Comparison of ENCODE assay signal across 5 worm cellular contexts in genomic region chrIII:13465918-13466592, ce11.
A peak's percentile ranks its signal among the peaks of the same experiment; 100 is the strongest.
TF ChIP-seq lines count a peak whose summit lies in the region.

Gene cdk-5, minus strand, starts transcription at chrIII:13466342.

TF ChIP-seq in whole organism, L1 larva, 84 proteins besides CTCF, POLR2A, EP300 and RAD21 (continued from another document and continues in another):
- TF ChIP-seq lin-35 (GFP tag; optimal IDR thresholded peaks at IDR 0.05; lab: Kevin White, UChicago) (peak; percentile 92 to 93), aly-2 (tag; optimal IDR thresholded peaks at IDR 0.05; lab: Kevin White, UChicago) (peak; percentile 96), xbp-1 (tag; optimal IDR thresholded peaks at IDR 0.05; lab: Kevin White, UChicago) (peak; percentile 93), hpl-2 (GFP tag; optimal IDR thresholded peaks at IDR 0.05; lab: Kevin White, UChicago) (peak; percentile 83), nhr-28 (tag; optimal IDR thresholded peaks at IDR 0.05; lab: Kevin White, UChicago) (no peak), blmp-1 (tag; optimal IDR thresholded peaks at IDR 0.05; lab: Kevin White, UChicago) (peak; percentile 91), lir-3 (tag; optimal IDR thresholded peaks at IDR 0.05; lab: Kevin White, UChicago; ENCODE audit: poor library complexity) (peak; percentile 87), nhr-77 (tag; optimal IDR thresholded peaks at IDR 0.05; lab: Kevin White, UChicago) (peak; percentile 81), zip-4 (GFP tag; optimal IDR thresholded peaks at IDR 0.05; lab: Kevin White, UChicago) (peak; percentile 86), ztf-11 (tag; optimal IDR thresholded peaks at IDR 0.05; lab: Kevin White, UChicago) (peak in 1 of 2 experiments; percentile 78), sptf-1 (tag; optimal IDR thresholded peaks at IDR 0.05; lab: Kevin White, UChicago) (no peak), dpl-1 (GFP tag; optimal IDR thresholded peaks at IDR 0.05; lab: Kevin White, UChicago) (peak; percentile 85 to 91 (median 90)), rnt-1 (tag; optimal IDR thresholded peaks at IDR 0.05; lab: Kevin White, UChicago) (peak; percentile 94), lin-14 (GFP tag; optimal IDR thresholded peaks at IDR 0.05; lab: Kevin White, UChicago) (peak; percentile 90), fkh-8 (tag; optimal IDR thresholded peaks at IDR 0.05; lab: Kevin White, UChicago) (peak; percentile 83), nhr-19 (GFP tag; conservative IDR thresholded peaks at IDR 0.05; lab: Robert Waterston, UW) (peak; percentile 95), vab-15 (tag; optimal IDR thresholded peaks at IDR 0.05; lab: Kevin White, UChicago) (no peak), nhr-12 (tag; optimal IDR thresholded peaks at IDR 0.05; lab: Kevin White, UChicago) (peak; percentile 33), C34B4.2 (tag; optimal IDR thresholded peaks at IDR 0.05; lab: Kevin White, UChicago) (no peak), ama-1 (optimal IDR thresholded peaks at IDR 0.05; lab: Kevin White, UChicago) (peak; percentile 93), nhr-84 (tag; optimal IDR thresholded peaks at IDR 0.05; lab: Kevin White, UChicago) (no peak), fkh-4 (tag; optimal IDR thresholded peaks at IDR 0.05; lab: Kevin White, UChicago; ENCODE audit: borderline replicate concordance) (peak; percentile 70), tbx-2 (tag; optimal IDR thresholded peaks at IDR 0.05; lab: Kevin White, UChicago) (peak; percentile 97), unc-30 (tag; optimal IDR thresholded peaks at IDR 0.05; lab: Kevin White, UChicago) (peak; percentile 84), skn-1 (tag; optimal IDR thresholded peaks at IDR 0.05; lab: Kevin White, UChicago) (peak; percentile 91), isw-1 (GFP tag; IDR thresholded peaks at IDR 0.05; lab: Robert Waterston, UW) (peak; percentile 94)

TF ChIP-seq in whole organism, L2 larva, 48 proteins besides CTCF, POLR2A, EP300 and RAD21 (continued from another document):
- TF ChIP-seq ceh-82 (tag; optimal IDR thresholded peaks at IDR 0.05; lab: Kevin White, UChicago) (peak; percentile 42), sem-4 (tag; optimal IDR thresholded peaks at IDR 0.05; lab: Kevin White, UChicago) (peak; percentile 74), zag-1 (tag; optimal IDR thresholded peaks at IDR 0.05; lab: Kevin White, UChicago) (no peak), lsy-2 (tag; optimal IDR thresholded peaks at IDR 0.05; lab: Kevin White, UChicago) (peak; percentile 94 to 97), sma-9 (GFP tag; optimal IDR thresholded peaks at IDR 0.05; lab: Kevin White, UChicago) (peak; percentile 93), sma-9 (tag; optimal IDR thresholded peaks at IDR 0.05; lab: Kevin White, UChicago) (no peak), unc-39 (tag; optimal IDR thresholded peaks at IDR 0.05; lab: Kevin White, UChicago) (no peak), ZK546.5 (tag; optimal IDR thresholded peaks at IDR 0.05; lab: Kevin White, UChicago) (peak; percentile 83), nhr-11 (tag; optimal IDR thresholded peaks at IDR 0.05; lab: Kevin White, UChicago) (no peak), sma-3 (GFP tag; optimal IDR thresholded peaks at IDR 0.05; lab: Kevin White, UChicago) (peak; percentile 87), unc-55 (GFP tag; optimal IDR thresholded peaks at IDR 0.05; lab: Kevin White, UChicago) (peak; percentile 98), mbf-1 (tag; optimal IDR thresholded peaks at IDR 0.05; lab: Kevin White, UChicago) (no peak), crh-2 (tag; optimal IDR thresholded peaks at IDR 0.05; lab: Kevin White, UChicago) (peak; percentile 98), mab-5 (tag; optimal IDR thresholded peaks at IDR 0.05; lab: Kevin White, UChicago) (peak; percentile 89), nhr-12 (tag; optimal IDR thresholded peaks at IDR 0.05; lab: Kevin White, UChicago) (no peak), ceh-16 (tag; optimal IDR thresholded peaks at IDR 0.05; lab: Kevin White, UChicago) (peak; percentile 22), alr-1 (tag; optimal IDR thresholded peaks at IDR 0.05; lab: Kevin White, UChicago) (no peak), elt-1 (tag; optimal IDR thresholded peaks at IDR 0.05; lab: Kevin White, UChicago) (no peak)
TF ChIP-seq in whole organism, L2 larva: peak in this region for 29.

TF ChIP-seq in whole organism, L3 larva, 47 proteins besides CTCF, POLR2A, EP300 and RAD21 (continued from another document):
- TF ChIP-seq unc-62 (GFP tag; optimal IDR thresholded peaks at IDR 0.05; lab: Kevin White, UChicago) (no peak), zag-1 (tag; optimal IDR thresholded peaks at IDR 0.05; lab: Kevin White, UChicago) (no peak), ceh-16 (tag; optimal IDR thresholded peaks at IDR 0.05; lab: Kevin White, UChicago) (no peak), ZK546.5 (tag; optimal IDR thresholded peaks at IDR 0.05; lab: Kevin White, UChicago) (peak; percentile 64), ceh-28 (tag; optimal IDR thresholded peaks at IDR 0.05; lab: Kevin White, UChicago) (peak; percentile 95), fkh-10 (GFP tag; optimal IDR thresholded peaks at IDR 0.05; lab: Kevin White, UChicago) (peak; percentile 51), ceh-82 (tag; optimal IDR thresholded peaks at IDR 0.05; lab: Kevin White, UChicago) (peak; percentile 48), ztf-4 (tag; optimal IDR thresholded peaks at IDR 0.05; lab: Kevin White, UChicago) (peak; percentile 49), hmg-11 (tag; optimal IDR thresholded peaks at IDR 0.05; lab: Kevin White, UChicago) (peak; percentile 49), egl-27 (tag; optimal IDR thresholded peaks at IDR 0.05; lab: Kevin White, UChicago) (no peak), tbx-2 (tag; optimal IDR thresholded peaks at IDR 0.05; lab: Kevin White, UChicago) (peak; percentile 71), nhr-12 (tag; optimal IDR thresholded peaks at IDR 0.05; lab: Kevin White, UChicago) (no peak)

TF ChIP-seq in whole organism, L4 larva, 104 proteins besides CTCF, POLR2A, EP300 and RAD21 (continued from another document):
- peak; percentile 51 for TF ChIP-seq spr-1 (tag; optimal IDR thresholded peaks at IDR 0.05; lab: Kevin White, UChicago)
- TF ChIP-seq duxl-1 (tag; optimal IDR thresholded peaks at IDR 0.05; lab: Kevin White, UChicago; ENCODE audit: poor library complexity), result peak; percentile 66
- TF ChIP-seq mes-2 (tag; optimal IDR thresholded peaks at IDR 0.05; lab: Kevin White, UChicago; ENCODE audit: poor library complexity, severe bottlenecking), result peak; percentile 86
- TF ChIP-seq Y75B8A.6 (GFP tag; IDR thresholded peaks at IDR 0.05; lab: Robert Waterston, UW), result no peak
- no peak for TF ChIP-seq set-16 (GFP tag; IDR thresholded peaks at IDR 0.05; lab: Robert Waterston, UW)
- no peak for TF ChIP-seq egl-27 (tag; optimal IDR thresholded peaks at IDR 0.05; lab: Kevin White, UChicago)
- TF ChIP-seq gei-8 (GFP tag; optimal IDR thresholded peaks at IDR 0.05; lab: Kevin White, UChicago), result no peak
- peak in 1 of 2 experiments; percentile 91 for TF ChIP-seq unc-62 (GFP tag; optimal IDR thresholded peaks at IDR 0.05 in 1 of 2; lab: Kevin White, UChicago)
- TF ChIP-seq unc-62 (tag; optimal IDR thresholded peaks at IDR 0.05; lab: Kevin White, UChicago), result no peak
- no peak for TF ChIP-seq madf-9 (GFP tag; conservative IDR thresholded peaks at IDR 0.05; lab: Robert Waterston, UW)
- TF ChIP-seq ctbp-1 (GFP tag; IDR thresholded peaks at IDR 0.05; lab: Robert Waterston, UW), result 0 out of 2 replicates have a peak, but pooled peaks have one; percentile 37
- peak; percentile 63 for TF ChIP-seq F10B5.3 (tag; optimal IDR thresholded peaks at IDR 0.05; lab: Kevin White, UChicago)
- TF ChIP-seq mdt-29 (GFP tag; IDR thresholded peaks at IDR 0.05; lab: Robert Waterston, UW), result 0 out of 2 replicates have a peak, but pooled peaks have one; percentile 45
- peak in 1 of 2 experiments; percentile 13 for TF ChIP-seq mdl-1 (tag; optimal IDR thresholded peaks at IDR 0.05; lab: Kevin White, UChicago)
- no peak for TF ChIP-seq egl-43 (GFP tag; IDR thresholded peaks at IDR 0.05; lab: Robert Waterston, UW)
- TF ChIP-seq ceh-20 (GFP tag; IDR thresholded peaks at IDR 0.05; lab: Robert Waterston, UW), result peak; percentile 49; the same call in 1 of the 2 replicates
- TF ChIP-seq nhr-6 (tag; optimal IDR thresholded peaks at IDR 0.05; lab: Kevin White, UChicago), result peak; percentile 87
- no peak for TF ChIP-seq daf-19 (GFP tag; conservative IDR thresholded peaks at IDR 0.05; lab: Robert Waterston, UW)
- TF ChIP-seq zfp-3 (GFP tag; conservative IDR thresholded peaks at IDR 0.05; lab: Robert Waterston, UW), result 0 out of 2 replicates have a peak, but pooled peaks have one; percentile 58
- no peak for TF ChIP-seq nhr-10 (tag; optimal IDR thresholded peaks at IDR 0.05; lab: Kevin White, UChicago)
- TF ChIP-seq lsy-2 (tag; optimal IDR thresholded peaks at IDR 0.05; lab: Kevin White, UChicago), result peak; percentile 48 to 97
- peak; percentile 86 for TF ChIP-seq dpl-1 (GFP tag; optimal IDR thresholded peaks at IDR 0.05; lab: Kevin White, UChicago)
- no peak for TF ChIP-seq unc-39 (tag; optimal IDR thresholded peaks at IDR 0.05; lab: Kevin White, UChicago)
- TF ChIP-seq lin-29 (GFP tag; IDR thresholded peaks at IDR 0.05; lab: Robert Waterston, UW), result peak; percentile 50; the same call in 1 of the 2 replicates
- no peak for TF ChIP-seq aly-2 (tag; optimal IDR thresholded peaks at IDR 0.05; lab: Kevin White, UChicago)
- TF ChIP-seq arid-1 (GFP tag; conservative IDR thresholded peaks at IDR 0.05; lab: Robert Waterston, UW), result 0 out of 2 replicates have a peak, but pooled peaks have one; percentile 39
- TF ChIP-seq vab-7 (GFP tag; IDR thresholded peaks at IDR 0.05; lab: Robert Waterston, UW), result no peak
- TF ChIP-seq ceh-32 (tag; optimal IDR thresholded peaks at IDR 0.05; lab: Kevin White, UChicago; ENCODE audit: poor library complexity), result peak; percentile 1
- TF ChIP-seq mep-1 (tag; optimal IDR thresholded peaks at IDR 0.05; lab: Kevin White, UChicago), result peak; percentile 88
- TF ChIP-seq lin-13 (GFP tag; optimal IDR thresholded peaks at IDR 0.05; lab: Kevin White, UChicago), result peak; percentile 51
- TF ChIP-seq tra-1 (GFP tag; IDR thresholded peaks at IDR 0.05; lab: Robert Waterston, UW), result no peak
- peak; percentile 47 for TF ChIP-seq nhr-28 (tag; optimal IDR thresholded peaks at IDR 0.05; lab: Kevin White, UChicago)
- no peak for TF ChIP-seq snpc-1.2 (GFP tag; IDR thresholded peaks at IDR 0.05; lab: Robert Waterston, UW)
- peak; percentile 51 for TF ChIP-seq ceh-28 (tag; optimal IDR thresholded peaks at IDR 0.05; lab: Kevin White, UChicago)
- TF ChIP-seq dmd-6 (GFP tag; IDR thresholded peaks at IDR 0.05; lab: Robert Waterston, UW), result peak; percentile 63; the same call in 1 of the 2 replicates
- TF ChIP-seq hif-1 (tag; optimal IDR thresholded peaks at IDR 0.05; lab: Kevin White, UChicago), result peak in 1 of 2 experiments; percentile 52
- TF ChIP-seq nhr-76 (tag; optimal IDR thresholded peaks at IDR 0.05; lab: Kevin White, UChicago), result no peak

TF ChIP-seq in whole organism, young adult, 124 proteins besides CTCF, POLR2A, EP300 and RAD21 (continued from another document and continues in another):
- TF ChIP-seq cebp-1 (GFP tag; IDR thresholded peaks at IDR 0.05; lab: Robert Waterston, UW), result no peak
- TF ChIP-seq cebp-1 (tag; optimal IDR thresholded peaks at IDR 0.05; lab: Kevin White, UChicago), result peak; percentile 68
- peak; percentile 16 for TF ChIP-seq atf-7 (tag; optimal IDR thresholded peaks at IDR 0.05; lab: Kevin White, UChicago)
- no peak for TF ChIP-seq aptf-3 (GFP tag; IDR thresholded peaks at IDR 0.05; lab: Robert Waterston, UW)
- TF ChIP-seq lin-40 (tag; optimal IDR thresholded peaks at IDR 0.05; lab: Kevin White, UChicago), result peak; percentile 87
- TF ChIP-seq ztf-22 (GFP tag; optimal IDR thresholded peaks at IDR 0.05; lab: Kevin White, UChicago), result no peak
- no peak for TF ChIP-seq F22D6.2 (tag; optimal IDR thresholded peaks at IDR 0.05; lab: Kevin White, UChicago)
- TF ChIP-seq ZK185.1 (tag; optimal IDR thresholded peaks at IDR 0.05; lab: Kevin White, UChicago; ENCODE audit: poor library complexity, severe bottlenecking), result no peak
- no peak for TF ChIP-seq nhr-27 (tag; optimal IDR thresholded peaks at IDR 0.05; lab: Kevin White, UChicago)
- TF ChIP-seq hmg-20 (GFP tag; IDR thresholded peaks at IDR 0.05; lab: Robert Waterston, UW), result no peak
- TF ChIP-seq F52B5.7 (tag; optimal IDR thresholded peaks at IDR 0.05; lab: Kevin White, UChicago), result no peak
- peak; percentile 77; the same call in 1 of the 2 replicates for TF ChIP-seq pbrm-1 (GFP tag; IDR thresholded peaks at IDR 0.05; lab: Robert Waterston, UW)
- no peak for TF ChIP-seq attf-6 (GFP tag; IDR thresholded peaks at IDR 0.05; lab: Robert Waterston, UW)
- TF ChIP-seq snpc-1.3 (tag; optimal IDR thresholded peaks at IDR 0.05; lab: Kevin White, UChicago; ENCODE audit: insufficient read depth), result peak; percentile 24
- TF ChIP-seq madf-3 (GFP tag; IDR thresholded peaks at IDR 0.05; lab: Robert Waterston, UW), result no peak
- no peak for TF ChIP-seq bed-1 (GFP tag; IDR thresholded peaks at IDR 0.05; lab: Robert Waterston, UW)
- no peak for TF ChIP-seq attf-3 (GFP tag; conservative IDR thresholded peaks at IDR 0.05; lab: Robert Waterston, UW)
- TF ChIP-seq aptf-2 (GFP tag; conservative IDR thresholded peaks at IDR 0.05; lab: Robert Waterston, UW), result no peak
- TF ChIP-seq ceh-27 (GFP tag; optimal IDR thresholded peaks at IDR 0.05; lab: Kevin White, UChicago), result peak; percentile 27
- no peak for TF ChIP-seq T07F8.4 (tag; optimal IDR thresholded peaks at IDR 0.05; lab: Kevin White, UChicago)
- TF ChIP-seq Y53F4B.3 (GFP tag; IDR thresholded peaks at IDR 0.05; lab: Robert Waterston, UW), result no peak
- no peak for TF ChIP-seq F49E8.2 (tag; optimal IDR thresholded peaks at IDR 0.05; lab: Kevin White, UChicago; ENCODE audit: insufficient read depth)
- TF ChIP-seq attf-5 (GFP tag; optimal IDR thresholded peaks at IDR 0.05; lab: Kevin White, UChicago), result peak; percentile 18
- TF ChIP-seq nhr-90 (tag; optimal IDR thresholded peaks at IDR 0.05; lab: Kevin White, UChicago), result no peak
- no peak for TF ChIP-seq mel-28 (tag; optimal IDR thresholded peaks at IDR 0.05; lab: Kevin White, UChicago; ENCODE audit: borderline replicate concordance)
- peak; percentile 52; the same call in 1 of the 2 replicates for TF ChIP-seq Y56A3A.18 (GFP tag; IDR thresholded peaks at IDR 0.05; lab: Robert Waterston, UW)
- TF ChIP-seq rec-8 (tag; optimal IDR thresholded peaks at IDR 0.05; lab: Kevin White, UChicago), result no peak
- TF ChIP-seq ceh-79 (tag; optimal IDR thresholded peaks at IDR 0.05; lab: Kevin White, UChicago), result no peak
- no peak for TF ChIP-seq sea-2 (GFP tag; IDR thresholded peaks at IDR 0.05; lab: Robert Waterston, UW)
- no peak for TF ChIP-seq unc-62 (GFP tag; optimal IDR thresholded peaks at IDR 0.05; lab: Kevin White, UChicago)
- TF ChIP-seq hmg-1.2 (GFP tag; IDR thresholded peaks at IDR 0.05; lab: Robert Waterston, UW), result peak; percentile 99
- TF ChIP-seq ztf-28 (GFP tag; IDR thresholded peaks at IDR 0.05; lab: Robert Waterston, UW), result no peak
- peak; percentile 76 for TF ChIP-seq hsf-1 (GFP tag; IDR thresholded peaks at IDR 0.05; lab: Robert Waterston, UW)
- TF ChIP-seq ceh-100 (GFP tag; IDR thresholded peaks at IDR 0.05; lab: Robert Waterston, UW), result peak; percentile 58; the same call in 1 of the 2 replicates
- peak; percentile 72; the same call in 1 of the 2 replicates for TF ChIP-seq D2030.7 (GFP tag; IDR thresholded peaks at IDR 0.05; lab: Robert Waterston, UW)
- TF ChIP-seq hrde-1 (tag; optimal IDR thresholded peaks at IDR 0.05; lab: Kevin White, UChicago; ENCODE audit: borderline replicate concordance), result no peak
- TF ChIP-seq xnd-1 (tag; optimal IDR thresholded peaks at IDR 0.05; lab: Kevin White, UChicago), result peak; percentile 33
- no peak for TF ChIP-seq madf-8 (GFP tag; conservative IDR thresholded peaks at IDR 0.05; lab: Robert Waterston, UW)
- TF ChIP-seq bed-2 (GFP tag; IDR thresholded peaks at IDR 0.05; lab: Robert Waterston, UW), result no peak
- no peak for TF ChIP-seq hlh-26 (GFP tag; conservative IDR thresholded peaks at IDR 0.05; lab: Robert Waterston, UW)
- TF ChIP-seq C06A6.2 (GFP tag; conservative IDR thresholded peaks at IDR 0.05; lab: Robert Waterston, UW), result no peak
- no peak for TF ChIP-seq unc-130 (GFP tag; optimal IDR thresholded peaks at IDR 0.05; lab: Kevin White, UChicago)
- TF ChIP-seq nfyb-1 (GFP tag; IDR thresholded peaks at IDR 0.05; lab: Robert Waterston, UW), result peak; percentile 81
- TF ChIP-seq Y79H2A.3 (GFP tag; conservative IDR thresholded peaks at IDR 0.05; lab: Robert Waterston, UW), result no peak
- no peak for TF ChIP-seq Y95B8A.8 (GFP tag; IDR thresholded peaks at IDR 0.05; lab: Robert Waterston, UW)
- no peak for TF ChIP-seq B0035.1 (tag; optimal IDR thresholded peaks at IDR 0.05; lab: Kevin White, UChicago)
- peak; percentile 4 for TF ChIP-seq efl-1 (GFP tag; optimal IDR thresholded peaks at IDR 0.05; lab: Kevin White, UChicago)
- no peak for TF ChIP-seq T26A5.8 (tag; optimal IDR thresholded peaks at IDR 0.05; lab: Kevin White, UChicago)
- TF ChIP-seq B0336.3 (GFP tag; IDR thresholded peaks at IDR 0.05; lab: Robert Waterston, UW), result peak; percentile 51; the same call in 1 of the 2 replicates
